Fruit fly (Drosophila melanogaster) whole organism, wandering third instar larva: ENCODE data around the gene Prp6.

ENCODE experiments used
- Abd-B ChIP-seq: fragments of >200 bp; optimal IDR thresholded peaks from 2 replicates; lab custom pipeline; 2017; ENCODE audit warnings: missing biosample characterization, missing genetic modification characterization
- CG32264 ChIP-seq: fragments of 200-800 bp; sonication (Bioruptor generic); optimal IDR thresholded peaks from 2 replicates; lab custom pipeline; 2016; ENCODE audit warnings: missing biosample characterization, missing genetic modification characterization
- CG9705 ChIP-seq: fragments of 200-800 bp; sonication (Bioruptor generic); optimal IDR thresholded peaks from 2 replicates; lab custom pipeline; 2018; ENCODE audit warnings: missing biosample characterization, mild to moderate bottlenecking, missing genetic modification characterization
- CrebA ChIP-seq: fragments of 200-800 bp; sonication (Bioruptor generic); optimal IDR thresholded peaks from 2 replicates; lab custom pipeline; 2016; ENCODE audit warnings: missing biosample characterization, mild to moderate bottlenecking, missing genetic modification characterization, borderline replicate concordance
- Dfd ChIP-seq: fragments of >200 bp; optimal IDR thresholded peaks from 2 replicates; lab custom pipeline; 2017; ENCODE audit warnings: missing biosample characterization, missing genetic modification characterization
- Dif ChIP-seq: fragments of 200-275, 200-300 bp; sonication (Bioruptor generic); optimal IDR thresholded peaks from 2 replicates; lab custom pipeline; 2018; ENCODE audit warnings: missing biosample characterization, missing genetic modification characterization; ENCODE audit not compliant: partially characterized antibody
- GATAd ChIP-seq: sonication (Bioruptor generic); optimal IDR thresholded peaks from 2 replicates; lab custom pipeline; 2016; ENCODE audit warnings: missing biosample characterization, missing genetic modification characterization
- HLH106 ChIP-seq: fragments of 200-800 bp; optimal IDR thresholded peaks from 3 replicates; lab custom pipeline; 2019; ENCODE audit warnings: missing biosample characterization, mild to moderate bottlenecking, missing genetic modification characterization, moderate library complexity
- Hnf4 ChIP-seq: fragments of 200-800 bp; sonication (Bioruptor generic); optimal IDR thresholded peaks from 2 replicates; lab custom pipeline; 2016; ENCODE audit warnings: missing biosample characterization, mild to moderate bottlenecking, missing genetic modification characterization
- Hr78 ChIP-seq: fragments of >200 bp; optimal IDR thresholded peaks from 2 replicates; lab custom pipeline; 2017; ENCODE audit warnings: missing biosample characterization, missing genetic modification characterization
- Hr83 ChIP-seq: fragments of 200-300 bp; sonication (Bioruptor generic); optimal IDR thresholded peaks from 2 replicates; lab custom pipeline; 2016; ENCODE audit warnings: missing biosample characterization, mild to moderate bottlenecking, missing genetic modification characterization, moderate library complexity; ENCODE audit not compliant: poor library complexity, severe bottlenecking
- Jra ChIP-seq: sonication (Bioruptor generic); optimal IDR thresholded peaks from 2 replicates; lab custom pipeline; 2016; ENCODE audit warnings: missing biosample characterization, missing genetic modification characterization
- Mio ChIP-seq: sonication (Bioruptor generic); optimal IDR thresholded peaks from 2 replicates; lab custom pipeline; 2016; ENCODE audit warnings: missing biosample characterization, missing genetic modification characterization
- Myc ChIP-seq: fragments of >200 bp; optimal IDR thresholded peaks from 2 replicates; lab custom pipeline; 2017
- N ChIP-seq: fragments of >200 bp; optimal IDR thresholded peaks from 2 replicates; lab custom pipeline; 2018; ENCODE audit warnings: missing biosample characterization, missing external identifiers, missing genetic modification characterization
- OdsH ChIP-seq: fragments of 200-800 bp; sonication (Bioruptor generic); optimal IDR thresholded peaks from 2 replicates; lab custom pipeline; 2016; ENCODE audit warnings: missing biosample characterization, mild to moderate bottlenecking, missing genetic modification characterization
- Rel ChIP-seq, 2 experiments: fragments of 200-800 bp; sonication (Bioruptor generic) in 1 of 2; optimal IDR thresholded peaks; 2 replicates in 1 of 2; 3 replicates in 1 of 2; lab custom pipeline; 2016 to 2019; ENCODE audit warnings: mild to moderate bottlenecking in 2 of 2, missing biosample characterization in 2 of 2, missing genetic modification characterization in 2 of 2, moderate library complexity in 1 of 2
- Sp1 ChIP-seq: fragments of 200-800 bp; sonication (Bioruptor generic); optimal IDR thresholded peaks from 3 replicates; lab custom pipeline; 2019; ENCODE audit warnings: missing biosample characterization, mild to moderate bottlenecking, missing genetic modification characterization, moderate library complexity
- Vsx2 ChIP-seq: fragments of 200-300, 225-300 bp; sonication (Bioruptor generic); optimal IDR thresholded peaks from 2 replicates; lab custom pipeline; 2018; ENCODE audit warnings: missing biosample characterization, missing genetic modification characterization; ENCODE audit not compliant: partially characterized antibody
- br ChIP-seq: fragments of 200-800 bp; sonication (Bioruptor generic); optimal IDR thresholded peaks from 2 replicates; lab custom pipeline; 2016; ENCODE audit warnings: missing biosample characterization, missing genetic modification characterization
- brk ChIP-seq: fragments of 200-800 bp; sonication (Bioruptor generic); optimal IDR thresholded peaks from 2 replicates; lab custom pipeline; 2016; ENCODE audit warnings: missing biosample characterization, mild to moderate bottlenecking, missing genetic modification characterization
- dl ChIP-seq, 2 experiments: fragments of 175-275, 200-275 bp in 1 of 2; fragments of 200-275 bp in 1 of 2; sonication (Bioruptor generic); optimal IDR thresholded peaks; lab custom pipeline; 2018; ENCODE audit warnings: mild to moderate bottlenecking in 2 of 2, missing biosample characterization in 2 of 2, missing genetic modification characterization in 2 of 2, moderate library complexity in 2 of 2; ENCODE audit not compliant: partially characterized antibody in 2 of 2, insufficient read depth in 1 of 2
- dmrt93B ChIP-seq: fragments of 200-800 bp; sonication (Bioruptor generic); optimal IDR thresholded peaks from 2 replicates; lab custom pipeline; 2018; ENCODE audit warnings: missing biosample characterization, mild to moderate bottlenecking, missing genetic modification characterization
- dsf ChIP-seq: sonication (Bioruptor generic); optimal IDR thresholded peaks from 2 replicates; lab custom pipeline; 2016; ENCODE audit warnings: missing biosample characterization, missing genetic modification characterization, borderline replicate concordance
- ey ChIP-seq: fragments of 200-800 bp; sonication (Bioruptor generic); optimal IDR thresholded peaks from 2 replicates; lab custom pipeline; 2016; ENCODE audit warnings: missing biosample characterization, missing genetic modification characterization
- foxo ChIP-seq, 2 experiments: fragments of 200-800 bp; sonication (Bioruptor generic); optimal IDR thresholded peaks; 2 replicates in 1 of 2; 3 replicates in 1 of 2; lab custom pipeline; 2016 to 2017; ENCODE audit warnings: missing biosample characterization in 2 of 2, missing genetic modification characterization in 2 of 2
- fru ChIP-seq: fragments of 200-800 bp; sonication (Bioruptor generic); optimal IDR thresholded peaks from 3 replicates; lab custom pipeline; 2016; ENCODE audit warnings: missing biosample characterization, mild to moderate bottlenecking, missing genetic modification characterization
- h ChIP-seq: fragments of 200-800 bp; sonication (Bioruptor generic); optimal IDR thresholded peaks from 3 replicates; lab custom pipeline; 2016; ENCODE audit warnings: missing biosample characterization, mild to moderate bottlenecking, missing genetic modification characterization
- jim ChIP-seq: fragments of 175-275, 200-325 bp; sonication (Bioruptor generic); optimal IDR thresholded peaks from 2 replicates; lab custom pipeline; 2016; ENCODE audit warnings: missing biosample characterization, mild to moderate bottlenecking, missing genetic modification characterization
- lola ChIP-seq: fragments of >200 bp; optimal IDR thresholded peaks from 2 replicates; lab custom pipeline; 2017; ENCODE audit warnings: missing biosample characterization, missing genetic modification characterization
- pan ChIP-seq: fragments of >200 bp; optimal IDR thresholded peaks from 2 replicates; lab custom pipeline; 2017
- psq ChIP-seq: fragments of 200-800 bp; sonication (Bioruptor generic); optimal IDR thresholded peaks from 3 replicates; lab custom pipeline; 2017; ENCODE audit warnings: missing biosample characterization, mild to moderate bottlenecking, missing genetic modification characterization, moderate library complexity
- rgr ChIP-seq: fragments of 200-800 bp; sonication (Bioruptor generic); optimal IDR thresholded peaks from 3 replicates; lab custom pipeline; 2016; ENCODE audit warnings: missing biosample characterization, mild to moderate bottlenecking, missing genetic modification characterization
- sage ChIP-seq: fragments of 200-800 bp; sonication (Bioruptor generic); optimal IDR thresholded peaks from 2 replicates; lab custom pipeline; 2016; ENCODE audit warnings: missing biosample characterization, mild to moderate bottlenecking, missing genetic modification characterization
- sv ChIP-seq: fragments of 200-800 bp; sonication (Bioruptor generic); optimal IDR thresholded peaks from 3 replicates; lab custom pipeline; 2016; ENCODE audit warnings: missing biosample characterization, missing genetic modification characterization
- tai ChIP-seq: sonication (Bioruptor generic); optimal IDR thresholded peaks from 2 replicates; lab custom pipeline; 2016; ENCODE audit warnings: missing biosample characterization, missing genetic modification characterization
- usp ChIP-seq: fragments of >200 bp; optimal IDR thresholded peaks from 2 replicates; lab custom pipeline; 2017; ENCODE audit warnings: missing biosample characterization, missing genetic modification characterization
- woc ChIP-seq: sonication (Bioruptor generic); optimal IDR thresholded peaks from 2 replicates; lab custom pipeline; 2016; ENCODE audit warnings: missing biosample characterization, mild to moderate bottlenecking, missing genetic modification characterization

Prp6 gene

DNA sequence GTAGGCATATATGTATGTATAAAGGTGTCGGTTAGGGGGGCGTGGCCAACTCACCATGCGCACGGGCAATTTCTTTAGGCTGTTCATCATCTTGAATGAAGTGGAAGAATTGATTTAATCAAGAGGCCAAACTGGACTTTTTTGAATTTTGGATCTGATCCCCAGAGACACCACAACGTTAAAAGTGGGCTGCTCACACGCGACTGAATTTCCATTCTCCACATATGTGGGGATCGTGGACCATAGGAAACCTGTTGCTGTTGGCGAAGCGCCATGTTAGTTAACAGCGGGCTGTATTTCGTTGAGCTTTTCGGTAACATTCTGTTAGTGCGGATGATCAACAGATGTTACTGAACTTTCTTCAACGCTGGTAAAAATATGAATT lies 7.1 kb upstream of the Prp6 start, which contains the start of gene CG3902:
TSS of gene CG3902 (minus strand) at position 208 of the 385 bp plus-strand sequence.
- TF ChIP-seq Mio (GFP tag; lab: Kevin White, UChicago), result no peak
- TF ChIP-seq dl (GFP tag; optimal IDR thresholded peaks at IDR 0.05; lab: Kevin White, UChicago; ENCODE audit: insufficient read depth in 1 of 2, partially characterized antibody in 2 of 2), result no peak
- no peak for TF ChIP-seq lola (GFP tag; lab: Kevin White, UChicago)
- TF ChIP-seq Abd-B (GFP tag; lab: Kevin White, UChicago), result no peak
- TF ChIP-seq Vsx2 (GFP tag; lab: Kevin White, UChicago), result no peak
- no peak for TF ChIP-seq N (GFP tag; lab: Kevin White, UChicago)
- TF ChIP-seq tai (GFP tag; lab: Kevin White, UChicago), result no peak
- no peak for TF ChIP-seq Rel (GFP tag; optimal IDR thresholded peaks at IDR 0.05; lab: Kevin White, UChicago)
- TF ChIP-seq Rel (tag; optimal IDR thresholded peaks at IDR 0.05; lab: Kevin White, UChicago), result peak; percentile 34
- peak; percentile 1 for TF ChIP-seq fru (GFP tag; lab: Kevin White, UChicago)
- TF ChIP-seq Hr78, result no peak
- no peak for TF ChIP-seq woc
- no peak for TF ChIP-seq HLH106 (tag; lab: Kevin White, UChicago)
- TF ChIP-seq jim (GFP tag; lab: Kevin White, UChicago), result no peak
- peak; percentile 49 for TF ChIP-seq rgr
- no peak for TF ChIP-seq Myc (lab: Kevin White, UChicago)
- TF ChIP-seq brk, result peak; percentile 80
- no peak for TF ChIP-seq GATAd (GFP tag; lab: Kevin White, UChicago)
- no peak for TF ChIP-seq foxo (GFP tag; optimal IDR thresholded peaks at IDR 0.05; lab: Kevin White, UChicago)
- peak; percentile 9 for TF ChIP-seq ey (GFP tag; lab: Kevin White, UChicago)
- peak; percentile 82 for TF ChIP-seq Dif (GFP tag; lab: Kevin White, UChicago)
- no peak for TF ChIP-seq CG9705
- peak; percentile 27 for TF ChIP-seq Hr83
- TF ChIP-seq CG32264 (GFP tag; lab: Kevin White, UChicago), result no peak
- no peak for TF ChIP-seq Dfd
- no peak for TF ChIP-seq pan (lab: Kevin White, UChicago)
- no peak for TF ChIP-seq CrebA (GFP tag; lab: Kevin White, UChicago)
- peak; percentile 22 for TF ChIP-seq br (GFP tag; lab: Kevin White, UChicago)
- no peak for TF ChIP-seq dsf (GFP tag; lab: Kevin White, UChicago)
- TF ChIP-seq psq (GFP tag; lab: Kevin White, UChicago), result no peak
- TF ChIP-seq OdsH (GFP tag; lab: Kevin White, UChicago), result no peak
- peak; percentile 43 for TF ChIP-seq Hnf4 (GFP tag; lab: Kevin White, UChicago)
- no peak for TF ChIP-seq Jra
- no peak for TF ChIP-seq dmrt93B (GFP tag; lab: Kevin White, UChicago)
- TF ChIP-seq usp (GFP tag; lab: Kevin White, UChicago), result no peak
- TF ChIP-seq sage, result no peak
- peak; percentile 94 for TF ChIP-seq h (GFP tag; lab: Kevin White, UChicago)
- no peak for TF ChIP-seq sv
- TF ChIP-seq Sp1 (GFP tag; lab: Kevin White, UChicago), result peak; percentile 53

DNA sequence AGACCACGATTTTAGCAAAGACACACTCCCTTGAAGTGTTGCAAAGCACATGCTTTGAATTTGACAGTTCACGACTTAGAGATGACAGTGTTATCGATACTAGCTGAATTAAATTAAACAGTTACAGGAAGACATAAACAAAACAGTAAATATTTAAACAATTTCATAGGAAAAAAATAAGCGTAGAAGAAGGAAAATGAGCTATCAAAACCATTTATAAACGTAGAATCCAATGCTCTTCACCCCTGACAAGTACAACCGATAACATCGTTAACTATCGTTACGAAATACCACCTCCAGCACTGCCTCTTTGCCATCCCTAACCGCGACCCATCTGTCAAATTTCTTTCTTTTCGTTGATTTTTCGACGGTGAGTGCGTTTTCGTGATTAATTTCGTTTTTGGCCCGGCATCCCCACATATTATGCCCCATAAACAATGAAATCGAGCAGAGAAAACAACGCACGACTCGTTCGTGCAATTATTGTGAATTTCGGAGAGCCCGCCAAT lies 6.3 kb upstream of the Prp6 start, which contains the start of gene RpL26:
TSS of gene RpL26 (plus strand) at position 106 of the 509 bp plus-strand sequence.
- TF ChIP-seq br (GFP tag; lab: Kevin White, UChicago) (no peak), Abd-B (GFP tag; lab: Kevin White, UChicago) (no peak), jim (GFP tag; lab: Kevin White, UChicago) (peak; percentile 47), tai (GFP tag; lab: Kevin White, UChicago) (no peak), lola (GFP tag; lab: Kevin White, UChicago) (no peak), dl (GFP tag; optimal IDR thresholded peaks at IDR 0.05; lab: Kevin White, UChicago; ENCODE audit: insufficient read depth in 1 of 2, partially characterized antibody in 2 of 2) (no peak), GATAd (GFP tag; lab: Kevin White, UChicago) (no peak), usp (GFP tag; lab: Kevin White, UChicago) (no peak), N (GFP tag; lab: Kevin White, UChicago) (no peak), CG32264 (GFP tag; lab: Kevin White, UChicago) (peak; percentile 22), Vsx2 (GFP tag; lab: Kevin White, UChicago) (no peak), Dfd (no peak), dmrt93B (GFP tag; lab: Kevin White, UChicago) (no peak), fru (GFP tag; lab: Kevin White, UChicago) (peak; percentile 77), Dif (GFP tag; lab: Kevin White, UChicago) (no peak), ey (GFP tag; lab: Kevin White, UChicago) (peak; percentile 76), HLH106 (tag; lab: Kevin White, UChicago) (peak; percentile 75), rgr (peak; percentile 80), sv (peak; percentile 75), woc (peak; percentile 84), h (GFP tag; lab: Kevin White, UChicago) (peak; percentile 72), Hnf4 (GFP tag; lab: Kevin White, UChicago) (peak; percentile 83), OdsH (GFP tag; lab: Kevin White, UChicago) (peak; percentile 75), Rel (GFP tag; optimal IDR thresholded peaks at IDR 0.05; lab: Kevin White, UChicago) (no peak), Rel (tag; optimal IDR thresholded peaks at IDR 0.05; lab: Kevin White, UChicago) (peak; percentile 32), Mio (GFP tag; lab: Kevin White, UChicago) (peak; percentile 56), psq (GFP tag; lab: Kevin White, UChicago) (peak; percentile 57), foxo (GFP tag; optimal IDR thresholded peaks at IDR 0.05; lab: Kevin White, UChicago) (peak in 1 of 2 experiments; percentile 83), Myc (lab: Kevin White, UChicago) (peak; percentile 24), Jra (peak; percentile 81), brk (no peak), dsf (GFP tag; lab: Kevin White, UChicago) (peak; percentile 55), pan (lab: Kevin White, UChicago) (no peak), CrebA (GFP tag; lab: Kevin White, UChicago) (no peak), CG9705 (peak; percentile 71), sage (no peak), Hr78 (no peak), Sp1 (GFP tag; lab: Kevin White, UChicago) (peak; percentile 80), Hr83 (peak; percentile 27)
- TF ChIP-seq, all 38 proteins: peak for 21
